Worm (Caenorhabditis elegans): ENCODE results near the gene ttr-11.

DNA sequence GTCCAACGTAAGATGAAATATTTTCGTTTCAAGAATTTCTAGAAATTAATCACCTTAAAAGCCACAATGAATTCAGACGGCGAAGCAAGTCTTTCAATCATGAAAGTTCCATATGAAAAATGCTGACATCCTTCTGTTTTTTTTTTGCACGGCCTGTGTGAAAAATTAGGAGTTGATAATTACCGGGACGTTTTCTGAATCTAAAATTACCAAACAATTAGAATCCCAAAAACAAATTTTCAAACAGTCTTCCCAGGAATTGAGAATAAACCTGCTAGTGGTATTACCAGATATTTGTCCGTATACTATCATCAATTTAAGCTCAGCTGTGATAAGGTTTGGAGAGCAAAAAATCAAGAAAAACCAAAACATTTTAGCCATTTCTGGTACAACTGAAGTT is 35.2 kb downstream of the ttr-11 start, which contains the start of gene Y44A6B.3:
- TF ChIP-seq lin-39 (tag; optimal IDR thresholded peaks at IDR 0.05) (no peak), dmd-4 (tag; optimal IDR thresholded peaks at IDR 0.05) (no peak), alr-1 (tag; optimal IDR thresholded peaks at IDR 0.05) (no peak), lin-13 (GFP tag; optimal IDR thresholded peaks at IDR 0.05) (no peak), ceh-82 (tag; optimal IDR thresholded peaks at IDR 0.05) (no peak), lsy-2 (tag; optimal IDR thresholded peaks at IDR 0.05) (no peak), unc-62 (GFP tag; optimal IDR thresholded peaks at IDR 0.05) (no peak), mab-5 (tag; optimal IDR thresholded peaks at IDR 0.05) (no peak), ceh-16 (tag; optimal IDR thresholded peaks at IDR 0.05) (no peak), nhr-77 (tag; optimal IDR thresholded peaks at IDR 0.05) (no peak), elt-3 (tag; optimal IDR thresholded peaks at IDR 0.05) (no peak), egl-27 (tag; optimal IDR thresholded peaks at IDR 0.05) (no peak)

All from whole organism, L2 larva.